Fruit fly (Drosophila melanogaster) whole organism, embryonic: ENCODE results near the gene CG10311.

Experiments used
- ATbp ChIP-seq: fragments of 200-800 bp; sonication (Bioruptor generic); optimal IDR thresholded peaks from 2 replicates; lab custom pipeline; 2017; ENCODE audit warnings: missing biosample characterization, mild to moderate bottlenecking, missing genetic modification characterization, missing genetic modification reagents
- Abd-B ChIP-seq: fragments of 200-800 bp; sonication (Bioruptor generic); optimal IDR thresholded peaks from 2 replicates; lab custom pipeline; 2018; ENCODE audit warnings: missing biosample characterization, mild to moderate bottlenecking, missing genetic modification characterization, moderate library complexity
- B-H2 ChIP-seq: fragments of 200-800 bp; sonication (Bioruptor generic); optimal IDR thresholded peaks from 2 replicates; lab custom pipeline; 2018; ENCODE audit warnings: missing biosample characterization, mild to moderate bottlenecking, missing genetic modification characterization
- Blimp-1 ChIP-seq: fragments of 200-800 bp; sonication (Bioruptor generic); optimal IDR thresholded peaks from 3 replicates; lab custom pipeline; 2018; ENCODE audit warnings: missing biosample characterization, missing genetic modification characterization, mild to moderate bottlenecking, moderate library complexity, missing genetic modification reagents
- CG1024 ChIP-seq: fragments of 200-800 bp; sonication (Bioruptor generic); IDR thresholded peaks from 2 replicates; pipeline ENCODE4 v1.3.6; 2022; ENCODE audit warnings: missing biosample characterization, missing genetic modification characterization
- CG10462 ChIP-seq: fragments of 200-800 bp; sonication (Bioruptor generic); optimal IDR thresholded peaks from 2 replicates; lab custom pipeline; 2016; ENCODE audit warnings: missing biosample characterization, missing genetic modification characterization
- CG11560 ChIP-seq: fragments of 200-800 bp; sonication (Bioruptor generic); IDR thresholded peaks from 3 replicates; pipeline ENCODE4 v1.3.6; 2022; ENCODE audit warnings: missing biosample characterization, missing genetic modification characterization
- CG13424 ChIP-seq: fragments of 200-800 bp; sonication (Bioruptor generic); optimal IDR thresholded peaks from 2 replicates; lab custom pipeline; 2019; ENCODE audit warnings: missing biosample characterization, mild to moderate bottlenecking, missing genetic modification characterization, moderate library complexity
- CG15011 ChIP-seq: fragments of 200-800 bp; sonication (Bioruptor generic); optimal IDR thresholded peaks from 3 replicates; lab custom pipeline; 2018; ENCODE audit warnings: missing biosample characterization, mild to moderate bottlenecking, missing genetic modification characterization
- CG1647 ChIP-seq: fragments of 200-800 bp; sonication (Bioruptor generic); optimal IDR thresholded peaks from 3 replicates; lab custom pipeline; 2016; ENCODE audit warnings: missing biosample characterization, missing genetic modification characterization
- CG17829 ChIP-seq: fragments of 200-800 bp; optimal IDR thresholded peaks from 2 replicates; lab custom pipeline; 2019; ENCODE audit warnings: missing biosample characterization, mild to moderate bottlenecking, missing genetic modification characterization, moderate library complexity
- CG17912 ChIP-seq: fragments of 200-800 bp; sonication (Bioruptor generic); optimal IDR thresholded peaks from 2 replicates; lab custom pipeline; 2018; ENCODE audit warnings: missing biosample characterization, mild to moderate bottlenecking, missing genetic modification characterization
- CG18476 ChIP-seq: fragments of 200-800 bp; sonication (Bioruptor generic); optimal IDR thresholded peaks from 2 replicates; lab custom pipeline; 2016; ENCODE audit warnings: missing biosample characterization, mild to moderate bottlenecking, missing genetic modification characterization
- CG30431 ChIP-seq: fragments of 200-800 bp; sonication (Bioruptor generic); optimal IDR thresholded peaks from 2 replicates; lab custom pipeline; 2017; ENCODE audit warnings: missing biosample characterization, missing genetic modification characterization
- CG3726 ChIP-seq: fragments of 200-800 bp; sonication (Bioruptor generic); IDR thresholded peaks from 3 replicates; pipeline ENCODE4, ENCODE4 v1.3.6; 2022; ENCODE audit warnings: missing biosample characterization, missing genetic modification characterization
- CG3847 ChIP-seq: fragments of 200-800 bp; sonication (Bioruptor generic); IDR thresholded peaks from 2 replicates; pipeline ENCODE4 v1.3.6; 2022; ENCODE audit warnings: missing biosample characterization, missing genetic modification characterization
- CG42726 ChIP-seq: fragments of 200-800 bp; sonication (Bioruptor generic); IDR thresholded peaks from 2 replicates; pipeline ENCODE4 v1.3.6; 2022; ENCODE audit warnings: missing biosample characterization, missing genetic modification characterization; ENCODE audit not compliant: partially characterized antibody
- CG4328 ChIP-seq: fragments of 200-800 bp; sonication (Bioruptor generic); optimal IDR thresholded peaks from 3 replicates; lab custom pipeline; 2017; ENCODE audit warnings: missing biosample characterization, missing genetic modification reagents, missing genetic modification characterization
- CG4360 ChIP-seq: fragments of 200-800 bp; sonication (Bioruptor generic); IDR thresholded peaks from 2 replicates; pipeline ENCODE4 v1.3.6; 2022; ENCODE audit warnings: missing biosample characterization, missing genetic modification characterization
- CG4617 ChIP-seq: fragments of 200-800 bp; sonication (Bioruptor generic); optimal IDR thresholded peaks from 3 replicates; lab custom pipeline; 2016; ENCODE audit warnings: missing biosample characterization, missing genetic modification characterization, borderline replicate concordance
- CG7745 ChIP-seq: fragments of 200-800 bp; sonication (Bioruptor generic); optimal IDR thresholded peaks from 2 replicates; lab custom pipeline; 2018; ENCODE audit warnings: missing biosample characterization, mild to moderate bottlenecking, missing genetic modification characterization, moderate library complexity
- CG8089 ChIP-seq: fragments of 200-800 bp; sonication (Bioruptor generic); optimal IDR thresholded peaks from 3 replicates; lab custom pipeline; 2016; ENCODE audit warnings: missing biosample characterization, missing genetic modification characterization
- Dad ChIP-seq: fragments of 200-800 bp; sonication (Bioruptor generic); optimal IDR thresholded peaks from 3 replicates; lab custom pipeline; 2016; ENCODE audit warnings: missing biosample characterization, missing genetic modification characterization
- E2f2 ChIP-seq: fragments of 200-800 bp; sonication (Bioruptor generic); IDR thresholded peaks from 2 replicates; pipeline ENCODE4 v1.3.6; 2022; ENCODE audit warnings: missing biosample characterization, missing genetic modification characterization
- HLH54F ChIP-seq: fragments of 200-800 bp; sonication (Bioruptor generic); optimal IDR thresholded peaks from 3 replicates; lab custom pipeline; 2016; ENCODE audit warnings: missing biosample characterization, missing genetic modification characterization
- Hand ChIP-seq: fragments of 200-800 bp; sonication (Bioruptor generic); optimal IDR thresholded peaks from 2 replicates; lab custom pipeline; 2017; ENCODE audit warnings: mild to moderate bottlenecking, missing biosample characterization, missing genetic modification reagents, missing genetic modification characterization
- HmgD ChIP-seq: fragments of 200-800 bp; sonication (Bioruptor generic); optimal IDR thresholded peaks from 3 replicates; lab custom pipeline; 2016; ENCODE audit warnings: missing biosample characterization, missing genetic modification characterization
- Hr3 ChIP-seq: fragments of 200-800 bp; sonication (Bioruptor generic); optimal IDR thresholded peaks from 3 replicates; lab custom pipeline; 2016; ENCODE audit warnings: missing biosample characterization, missing genetic modification characterization
- Lpt ChIP-seq: fragments of >200 bp; optimal IDR thresholded peaks from 2 replicates; lab custom pipeline; 2018; ENCODE audit warnings: missing biosample characterization, missing genetic modification characterization
- MESR4 ChIP-seq: fragments of 200-800 bp; sonication (Bioruptor generic); optimal IDR thresholded peaks from 2 replicates; lab custom pipeline; 2018; ENCODE audit warnings: missing biosample characterization, mild to moderate bottlenecking, missing genetic modification characterization, moderate library complexity
- Rx ChIP-seq: fragments of 200-800 bp; sonication (Bioruptor generic); IDR thresholded peaks from 2 replicates; pipeline ENCODE4 v1.3.6; 2022; ENCODE audit warnings: missing biosample characterization, missing genetic modification characterization
- Ssrp ChIP-seq: fragments of 200-800 bp; sonication (Bioruptor generic); optimal IDR thresholded peaks from 2 replicates; lab custom pipeline; 2018; ENCODE audit warnings: missing biosample characterization, mild to moderate bottlenecking, missing genetic modification characterization, moderate library complexity
- amos ChIP-seq: fragments of 200-800 bp; sonication (Bioruptor generic); IDR thresholded peaks from 2 replicates; pipeline ENCODE4 v1.3.6; 2022; ENCODE audit warnings: missing biosample characterization, missing genetic modification characterization; ENCODE audit not compliant: partially characterized antibody
- chif ChIP-seq, 2 experiments: fragments of 200-800 bp; sonication (Bioruptor generic); optimal IDR thresholded peaks; 3 replicates each; lab custom pipeline; 2016; ENCODE audit warnings: missing biosample characterization in 2 of 2, missing genetic modification characterization in 2 of 2
- crol ChIP-seq: fragments of 200-800 bp; sonication (Bioruptor generic); IDR thresholded peaks from 2 replicates; pipeline ENCODE4 v1.3.6; 2022; ENCODE audit warnings: missing biosample characterization, missing genetic modification characterization
- dan ChIP-seq: fragments of 200-800 bp; sonication (Bioruptor generic); IDR thresholded peaks from 2 replicates; pipeline ENCODE4 v1.3.6; 2022; ENCODE audit warnings: missing biosample characterization, missing genetic modification characterization
- dysf ChIP-seq: fragments of 200-800 bp; sonication (Bioruptor generic); IDR thresholded peaks from 3 replicates; pipeline ENCODE4 v1.3.6; 2022; ENCODE audit warnings: missing biosample characterization, missing genetic modification characterization
- fd96Cb ChIP-seq: fragments of 200-800 bp; sonication (Bioruptor generic); optimal IDR thresholded peaks from 2 replicates; lab custom pipeline; 2018; ENCODE audit warnings: missing biosample characterization, mild to moderate bottlenecking, missing genetic modification characterization, moderate library complexity
- lola ChIP-seq, 3 experiments: fragments of >200 bp in 2 of 3; fragments of 200-800 bp in 1 of 3; sonication (Bioruptor generic) in 1 of 3; optimal IDR thresholded peaks; 2 replicates each; lab custom pipeline; 2017 to 2019; ENCODE audit warnings: missing biosample characterization in 3 of 3, missing genetic modification characterization in 3 of 3, mild to moderate bottlenecking in 1 of 3, moderate library complexity in 1 of 3
- nerfin-1 ChIP-seq: fragments of 200-800 bp; sonication (Bioruptor generic); optimal IDR thresholded peaks from 3 replicates; lab custom pipeline; 2019; ENCODE audit warnings: missing biosample characterization, mild to moderate bottlenecking, missing genetic modification characterization, moderate library complexity
- nom ChIP-seq: fragments of 200-800 bp; sonication (Bioruptor generic); optimal IDR thresholded peaks from 2 replicates; lab custom pipeline; 2017; ENCODE audit warnings: missing biosample characterization, missing genetic modification characterization, mild to moderate bottlenecking, moderate library complexity, missing genetic modification reagents
- oc ChIP-seq: fragments of 200-800 bp; sonication (Bioruptor generic); optimal IDR thresholded peaks from 2 replicates; lab custom pipeline; 2018; ENCODE audit warnings: missing biosample characterization, mild to moderate bottlenecking, missing genetic modification characterization, moderate library complexity
- onecut ChIP-seq: fragments of 200-800 bp; sonication (Bioruptor generic); IDR thresholded peaks from 2 replicates; pipeline ENCODE4 v1.3.6; 2022; ENCODE audit warnings: missing biosample characterization, missing genetic modification characterization
- org-1 ChIP-seq: fragments of 200-800 bp; sonication (Bioruptor generic); optimal IDR thresholded peaks from 2 replicates; lab custom pipeline; 2017; ENCODE audit warnings: missing biosample characterization, missing genetic modification characterization
- pho ChIP-seq: fragments of 200-800 bp; sonication (Bioruptor generic); optimal IDR thresholded peaks from 2 replicates; lab custom pipeline; 2016; ENCODE audit warnings: missing biosample characterization, missing genetic modification characterization
- sens-2 ChIP-seq: fragments of 200-800 bp; sonication (Bioruptor generic); IDR thresholded peaks from 2 replicates; pipeline ENCODE4 v1.3.6; 2022; ENCODE audit warnings: missing biosample characterization, missing genetic modification characterization
- tap ChIP-seq: fragments of 200-800 bp; optimal IDR thresholded peaks from 3 replicates; lab custom pipeline; 2019; ENCODE audit warnings: missing biosample characterization, mild to moderate bottlenecking, missing genetic modification characterization, moderate library complexity
- unc-4 ChIP-seq: fragments of 200-800 bp; sonication (Bioruptor generic); IDR thresholded peaks from 2 replicates; pipeline ENCODE4 v1.3.6; 2022; ENCODE audit warnings: missing biosample characterization, missing genetic modification characterization; ENCODE audit not compliant: partially characterized antibody
- vnd ChIP-seq: fragments of 200-800 bp; sonication (Bioruptor generic); IDR thresholded peaks from 3 replicates; pipeline ENCODE4 v1.3.6; 2022; ENCODE audit warnings: missing biosample characterization, missing genetic modification characterization; ENCODE audit not compliant: partially characterized antibody
- zen ChIP-seq: fragments of 200-800 bp; sonication (Bioruptor generic); optimal IDR thresholded peaks from 3 replicates; lab custom pipeline; 2018; ENCODE audit warnings: missing biosample characterization, mild to moderate bottlenecking, missing genetic modification characterization, moderate library complexity

Gene CG10311

DNA sequence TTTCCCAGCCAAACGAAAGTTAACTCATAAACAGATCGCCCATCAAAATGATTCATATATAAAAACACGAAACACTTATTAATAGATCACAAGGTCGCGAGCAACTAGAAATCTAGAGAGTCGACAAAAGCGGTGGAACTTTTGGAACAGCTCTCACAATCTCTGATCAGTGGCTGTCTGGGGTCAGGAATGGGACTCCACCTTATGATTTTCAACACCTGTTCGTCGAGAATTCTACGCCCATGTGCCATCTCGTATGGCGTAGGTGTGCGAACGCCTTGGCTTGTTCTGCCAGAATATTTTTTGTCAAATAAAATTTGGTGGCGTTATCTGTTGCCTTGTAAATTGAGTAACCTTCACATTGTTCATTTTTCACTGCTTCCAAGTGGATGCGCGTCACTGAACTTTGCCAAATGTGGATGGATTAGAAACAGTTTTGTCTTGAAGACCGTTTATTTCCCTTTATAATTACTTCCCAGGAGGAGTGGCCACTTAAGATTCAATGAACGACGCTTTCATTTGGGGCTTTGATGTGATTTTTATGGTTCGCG, 1.3 kb downstream of the CG10311 start (continued):
- TF ChIP-seq CG11560 (tag; lab: Robert Waterston, UW): no peak
- TF ChIP-seq HmgD (GFP tag; lab: Kevin White, UChicago): no peak
- no peak for TF ChIP-seq zen (tag; lab: Kevin White, UChicago)
- no peak for TF ChIP-seq unc-4
- TF ChIP-seq E2f2 (GFP tag; lab: Robert Waterston, UW): no peak
- peak; percentile 13 for TF ChIP-seq CG1647 (GFP tag; lab: Kevin White, UChicago)
- TF ChIP-seq CG4360: no peak
- TF ChIP-seq pho (GFP tag; lab: Kevin White, UChicago): peak; percentile 61
- peak; percentile 13 for TF ChIP-seq CG13424 (tag; lab: Kevin White, UChicago)
- no peak for TF ChIP-seq ATbp (GFP tag; lab: Kevin White, UChicago)
- no peak for TF ChIP-seq amos (GFP tag; lab: Robert Waterston, UW)
- no peak for TF ChIP-seq CG18476
- TF ChIP-seq sens-2 (GFP tag; lab: Robert Waterston, UW): no peak
- TF ChIP-seq Hand (GFP tag; lab: Kevin White, UChicago): peak; percentile 47
- TF ChIP-seq Dad (GFP tag; lab: Kevin White, UChicago): no peak
- no peak for TF ChIP-seq CG30431 (GFP tag; lab: Kevin White, UChicago)
- no peak for TF ChIP-seq CG15011 (GFP tag; lab: Kevin White, UChicago)
- TF ChIP-seq nerfin-1: no peak
- no peak for TF ChIP-seq CG4617
- no peak for TF ChIP-seq Hr3 (GFP tag; lab: Kevin White, UChicago)
- no peak for TF ChIP-seq tap (tag; lab: Kevin White, UChicago)
- no peak for TF ChIP-seq CG1024 (GFP tag; lab: Robert Waterston, UW)
- no peak for TF ChIP-seq nom
- no peak for TF ChIP-seq org-1 (GFP tag; lab: Kevin White, UChicago)
- TF ChIP-seq Abd-B (GFP tag; lab: Kevin White, UChicago): no peak
- no peak for TF ChIP-seq CG3726 (GFP tag; lab: Robert Waterston, UW)
- no peak for TF ChIP-seq Lpt
- no peak for TF ChIP-seq vnd (GFP tag; lab: Robert Waterston, UW)
- peak; percentile 40 for TF ChIP-seq B-H2 (GFP tag; lab: Kevin White, UChicago)
- no peak for TF ChIP-seq CG17829
- no peak for TF ChIP-seq CG42726 (GFP tag; lab: Robert Waterston, UW)
- TF ChIP-seq oc (tag; lab: Kevin White, UChicago): no peak
- TF ChIP-seq dysf (GFP tag; lab: Robert Waterston, UW): peak; percentile 63
- no peak for TF ChIP-seq fd96Cb (tag; lab: Kevin White, UChicago)
- peak; percentile 61 for TF ChIP-seq HLH54F (GFP tag; lab: Kevin White, UChicago)
- TF ChIP-seq CG17912 (GFP tag; lab: Kevin White, UChicago): no peak
- no peak for TF ChIP-seq dan (GFP tag; lab: Robert Waterston, UW)
- no peak for TF ChIP-seq CG10462 (GFP tag; lab: Kevin White, UChicago)
- TF ChIP-seq crol (GFP tag; lab: Robert Waterston, UW): no peak
- no peak for TF ChIP-seq Blimp-1 (GFP tag; lab: Kevin White, UChicago)
- no peak for TF ChIP-seq lola (GFP tag; optimal IDR thresholded peaks at IDR 0.05; lab: Kevin White, UChicago)
- TF ChIP-seq onecut: no peak
- no peak for TF ChIP-seq Ssrp (tag; lab: Kevin White, UChicago)
- peak; percentile 43; the same call in 1 of the 2 replicates for TF ChIP-seq CG3847
- peak; percentile 15 for TF ChIP-seq CG4328 (GFP tag; lab: Kevin White, UChicago)
- no peak for TF ChIP-seq MESR4 (GFP tag; lab: Kevin White, UChicago)
- no peak for TF ChIP-seq chif (GFP tag; optimal IDR thresholded peaks at IDR 0.05; lab: Kevin White, UChicago)
- no peak for TF ChIP-seq CG8089 (GFP tag; lab: Kevin White, UChicago)
- no peak for TF ChIP-seq Rx (GFP tag; lab: Robert Waterston, UW)
- no peak for TF ChIP-seq CG7745 (tag; lab: Kevin White, UChicago)
